Fruit fly (Drosophila melanogaster) whole organism, embryonic: ENCODE data around the gene CG13917.

ENCODE experiments used
- CG10366 ChIP-seq: fragments of 200-800 bp; sonication (Bioruptor generic); IDR thresholded peaks from 2 replicates; pipeline ENCODE4 v1.3.6; 2022; ENCODE audit warnings: missing biosample characterization, missing genetic modification characterization
- CG10431 ChIP-seq: fragments of 200-800 bp; sonication (Bioruptor generic); optimal IDR thresholded peaks from 3 replicates; lab custom pipeline; 2018; ENCODE audit warnings: missing biosample characterization, mild to moderate bottlenecking, missing genetic modification characterization
- CG12299 ChIP-seq: fragments of 200-800 bp; sonication (Bioruptor generic); optimal IDR thresholded peaks from 2 replicates; lab custom pipeline; 2018; ENCODE audit warnings: missing biosample characterization, mild to moderate bottlenecking, missing genetic modification characterization
- CG13287 ChIP-seq: fragments of 200-800 bp; sonication (Bioruptor generic); IDR thresholded peaks from 2 replicates; pipeline ENCODE4 v1.3.6; 2022; ENCODE audit warnings: missing biosample characterization, missing genetic modification characterization; ENCODE audit not compliant: partially characterized antibody
- CG15514 ChIP-seq: fragments of 200-800 bp; sonication (Bioruptor generic); optimal IDR thresholded peaks from 3 replicates; lab custom pipeline; 2017; ENCODE audit warnings: missing biosample characterization, missing genetic modification characterization, mild to moderate bottlenecking, moderate library complexity, missing genetic modification reagents
- CG16813 ChIP-seq: fragments of 200-800 bp; sonication (Bioruptor generic); IDR thresholded peaks from 3 replicates; pipeline ENCODE4 v1.3.6; 2022; ENCODE audit warnings: missing biosample characterization, missing genetic modification characterization; ENCODE audit not compliant: partially characterized antibody
- CG16863 ChIP-seq: fragments of 200-800 bp; sonication (Bioruptor generic); optimal IDR thresholded peaks from 3 replicates; lab custom pipeline; 2016; ENCODE audit warnings: missing biosample characterization, missing genetic modification characterization
- CG18599 ChIP-seq: fragments of 200-800 bp; sonication (Bioruptor generic); optimal IDR thresholded peaks from 3 replicates; lab custom pipeline; 2017; ENCODE audit warnings: missing biosample characterization, missing genetic modification characterization, mild to moderate bottlenecking, moderate library complexity, missing genetic modification reagents
- CG2712 ChIP-seq: fragments of 200-800 bp; optimal IDR thresholded peaks from 3 replicates; lab custom pipeline; 2019; ENCODE audit warnings: missing biosample characterization, mild to moderate bottlenecking, missing genetic modification characterization, moderate library complexity
- CG4360 ChIP-seq: fragments of 200-800 bp; sonication (Bioruptor generic); IDR thresholded peaks from 2 replicates; pipeline ENCODE4 v1.3.6; 2022; ENCODE audit warnings: missing biosample characterization, missing genetic modification characterization
- CG7556 ChIP-seq: fragments of 200-800 bp; sonication (Bioruptor generic); optimal IDR thresholded peaks from 2 replicates; lab custom pipeline; 2017; ENCODE audit warnings: missing biosample characterization, mild to moderate bottlenecking, missing genetic modification characterization
- CG8089 ChIP-seq: fragments of 200-800 bp; sonication (Bioruptor generic); optimal IDR thresholded peaks from 3 replicates; lab custom pipeline; 2016; ENCODE audit warnings: missing biosample characterization, missing genetic modification characterization
- CkIIα-i1 ChIP-seq: fragments of 200-800 bp; sonication (Bioruptor generic); IDR thresholded peaks from 2 replicates; pipeline ENCODE4 v1.3.6; 2022; ENCODE audit warnings: missing biosample characterization, missing genetic modification characterization
- D ChIP-seq, 2 experiments: fragments of 200-800 bp in 1 of 2; fragments of >200 bp in 1 of 2; sonication (Bioruptor generic) in 1 of 2; optimal IDR thresholded peaks; 2 replicates in 1 of 2; 3 replicates in 1 of 2; lab custom pipeline; 2017; ENCODE audit warnings: mild to moderate bottlenecking in 1 of 2, missing biosample characterization in 1 of 2, missing genetic modification characterization in 1 of 2, missing genetic modification reagents in 1 of 2
- Deaf1 ChIP-seq: fragments of 200-800 bp; optimal IDR thresholded peaks from 3 replicates; lab custom pipeline; 2019; ENCODE audit warnings: missing biosample characterization, mild to moderate bottlenecking, missing genetic modification characterization, moderate library complexity
- Dip3 ChIP-seq: fragments of 200-800 bp; sonication (Bioruptor generic); optimal IDR thresholded peaks from 3 replicates; lab custom pipeline; 2016; ENCODE audit warnings: missing biosample characterization, missing genetic modification characterization
- Doc3 ChIP-seq: fragments of 200-800 bp; sonication (Bioruptor generic); IDR thresholded peaks from 3 replicates; pipeline ENCODE4 v1.3.6; 2022; ENCODE audit warnings: missing biosample characterization, missing genetic modification characterization; ENCODE audit not compliant: partially characterized antibody
- Fer1 ChIP-seq: fragments of 200-800 bp; sonication (Bioruptor generic); optimal IDR thresholded peaks from 2 replicates; lab custom pipeline; 2017; ENCODE audit warnings: missing biosample characterization, mild to moderate bottlenecking, missing genetic modification characterization
- HLH4C ChIP-seq: fragments of 200-800 bp; sonication (Bioruptor generic); IDR thresholded peaks from 3 replicates; pipeline ENCODE4 v1.3.6; 2022; ENCODE audit warnings: missing biosample characterization, missing genetic modification characterization; ENCODE audit not compliant: partially characterized antibody
- Jarid2 ChIP-seq: fragments of 200-800 bp; sonication (Bioruptor generic); optimal IDR thresholded peaks from 3 replicates; lab custom pipeline; 2017; ENCODE audit warnings: mild to moderate bottlenecking, missing biosample characterization, missing genetic modification reagents, missing genetic modification characterization
- Mes4 ChIP-seq: fragments of 200-800 bp; sonication (Bioruptor generic); optimal IDR thresholded peaks from 2 replicates; lab custom pipeline; 2016; ENCODE audit warnings: missing biosample characterization, missing genetic modification characterization
- Opbp ChIP-seq: fragments of 200-800 bp; sonication (Bioruptor generic); IDR thresholded peaks from 3 replicates; pipeline ENCODE4 v1.3.6; 2022; ENCODE audit warnings: missing biosample characterization, missing genetic modification characterization; ENCODE audit not compliant: partially characterized antibody
- Ptx1 ChIP-seq: fragments of 200-800 bp; sonication (Bioruptor generic); IDR thresholded peaks from 2 replicates; pipeline ENCODE4 v1.3.6; 2022; ENCODE audit warnings: missing biosample characterization, missing genetic modification characterization
- Spps ChIP-seq: fragments of 200-800 bp; sonication (Bioruptor generic); optimal IDR thresholded peaks from 2 replicates; lab custom pipeline; 2018; ENCODE audit warnings: missing biosample characterization, mild to moderate bottlenecking, missing genetic modification characterization
- Taf1 ChIP-seq: fragments of 200-800 bp; sonication (Bioruptor generic); IDR thresholded peaks from 2 replicates; pipeline ENCODE4 v1.3.6; 2022; ENCODE audit warnings: missing biosample characterization, missing genetic modification characterization
- abd-A ChIP-seq: fragments of 200-800 bp; sonication (Bioruptor generic); optimal IDR thresholded peaks from 3 replicates; lab custom pipeline; 2019; ENCODE audit warnings: missing biosample characterization, mild to moderate bottlenecking, missing genetic modification characterization, moderate library complexity
- ase ChIP-seq: fragments of 200-800 bp; sonication (Bioruptor generic); IDR thresholded peaks from 3 replicates; pipeline ENCODE4 v1.3.6; 2022; ENCODE audit warnings: missing biosample characterization, missing genetic modification characterization
- bigmax ChIP-seq: fragments of 200-800 bp; sonication (Bioruptor generic); optimal IDR thresholded peaks from 2 replicates; lab custom pipeline; 2018; ENCODE audit warnings: missing biosample characterization, mild to moderate bottlenecking, missing genetic modification characterization
- chif ChIP-seq, 2 experiments: fragments of 200-800 bp; sonication (Bioruptor generic); optimal IDR thresholded peaks; 3 replicates each; lab custom pipeline; 2016; ENCODE audit warnings: missing biosample characterization in 2 of 2, missing genetic modification characterization in 2 of 2
- corto ChIP-seq: fragments of 200-800 bp; sonication (Bioruptor generic); optimal IDR thresholded peaks from 2 replicates; lab custom pipeline; 2016; ENCODE audit warnings: missing biosample characterization, mild to moderate bottlenecking, missing genetic modification characterization, moderate library complexity
- crp ChIP-seq, 2 experiments: fragments of 200-800 bp; sonication (Bioruptor generic); optimal IDR thresholded peaks; 2 replicates in 1 of 2; 3 replicates in 1 of 2; lab custom pipeline; 2017; ENCODE audit warnings: missing biosample characterization in 2 of 2, missing genetic modification characterization in 2 of 2, mild to moderate bottlenecking in 1 of 2, moderate library complexity in 1 of 2
- da ChIP-seq: fragments of 200-800 bp; sonication (Bioruptor generic); optimal IDR thresholded peaks from 2 replicates; lab custom pipeline; 2016; ENCODE audit warnings: missing biosample characterization, missing genetic modification characterization
- dpn ChIP-seq, 2 experiments: fragments of 200-800 bp; sonication (Bioruptor generic); optimal IDR thresholded peaks; 3 replicates each; lab custom pipeline; 2016; ENCODE audit warnings: missing biosample characterization in 2 of 2, missing genetic modification characterization in 2 of 2
- dysf ChIP-seq: fragments of 200-800 bp; sonication (Bioruptor generic); IDR thresholded peaks from 3 replicates; pipeline ENCODE4 v1.3.6; 2022; ENCODE audit warnings: missing biosample characterization, missing genetic modification characterization
- emc ChIP-seq: fragments of 200-800 bp; sonication (Bioruptor generic); optimal IDR thresholded peaks from 2 replicates; lab custom pipeline; 2016; ENCODE audit warnings: missing biosample characterization, missing genetic modification characterization
- fd96Cb ChIP-seq: fragments of 200-800 bp; sonication (Bioruptor generic); optimal IDR thresholded peaks from 2 replicates; lab custom pipeline; 2018; ENCODE audit warnings: missing biosample characterization, mild to moderate bottlenecking, missing genetic modification characterization, moderate library complexity
- h ChIP-seq: fragments of >200 bp; optimal IDR thresholded peaks from 2 replicates; lab custom pipeline; 2017
- insv ChIP-seq, 2 experiments: fragments of 200-800 bp; sonication (Bioruptor generic); optimal IDR thresholded peaks; 3 replicates each; lab custom pipeline; 2016 to 2018; ENCODE audit warnings: missing biosample characterization in 2 of 2, missing genetic modification characterization in 2 of 2
- kay ChIP-seq: fragments of 200-800 bp; sonication (Bioruptor generic); optimal IDR thresholded peaks from 2 replicates; lab custom pipeline; 2016; ENCODE audit warnings: missing biosample characterization, missing genetic modification characterization
- nerfin-1 ChIP-seq: fragments of 200-800 bp; sonication (Bioruptor generic); optimal IDR thresholded peaks from 3 replicates; lab custom pipeline; 2019; ENCODE audit warnings: missing biosample characterization, mild to moderate bottlenecking, missing genetic modification characterization, moderate library complexity
- otp ChIP-seq: fragments of 200-800 bp; sonication (Bioruptor generic); IDR thresholded peaks from 3 replicates; pipeline ENCODE4, ENCODE4 v1.3.6; 2022; ENCODE audit warnings: missing biosample characterization, missing genetic modification characterization
- pan ChIP-seq, 4 experiments: fragments of >200 bp in 3 of 4; fragments of 200-800 bp in 1 of 4; sonication (Bioruptor generic) in 1 of 4; optimal IDR thresholded peaks in 3 of 4; IDR thresholded peaks in 1 of 4; 2 replicates each; pipeline versions ENCODE4 v1.3.6 to Lab custom; 2017 to 2022; ENCODE audit warnings: missing biosample characterization in 2 of 4, missing genetic modification characterization in 2 of 4, mixed read lengths in 1 of 4
- peb ChIP-seq: fragments of 200-800 bp; sonication (Bioruptor generic); IDR thresholded peaks from 2 replicates; pipeline ENCODE4 v1.3.6; 2022; ENCODE audit warnings: missing biosample characterization, missing genetic modification characterization
- repo ChIP-seq: fragments of 200-800 bp; sonication (Bioruptor generic); optimal IDR thresholded peaks from 2 replicates; lab custom pipeline; 2016; ENCODE audit warnings: missing biosample characterization, missing genetic modification characterization
- run ChIP-seq: fragments of 200-800 bp; sonication (Bioruptor generic); optimal IDR thresholded peaks from 3 replicates; lab custom pipeline; 2018; ENCODE audit warnings: missing biosample characterization, mild to moderate bottlenecking, missing genetic modification characterization
- trem ChIP-seq: fragments of 200-800 bp; optimal IDR thresholded peaks from 3 replicates; lab custom pipeline; 2019; ENCODE audit warnings: missing biosample characterization, mild to moderate bottlenecking, missing genetic modification characterization, moderate library complexity
- ttk ChIP-seq: fragments of 200-800 bp; sonication (Bioruptor generic); IDR thresholded peaks from 2 replicates; pipeline ENCODE4 v2.1.2; 2022; ENCODE audit warnings: missing biosample characterization, missing genetic modification characterization
- unpg ChIP-seq: fragments of 200-800 bp; sonication (Bioruptor generic); optimal IDR thresholded peaks from 3 replicates; lab custom pipeline; 2018; ENCODE audit warnings: missing biosample characterization, mild to moderate bottlenecking, missing genetic modification characterization, moderate library complexity
- usp ChIP-seq: fragments of >200 bp; optimal IDR thresholded peaks from 2 replicates; lab custom pipeline; 2017; ENCODE audit warnings: missing biosample characterization, missing genetic modification characterization

CG13917 gene

dm6 chr3L:1647276-1647919 lies 70.9 kb downstream of the CG13917 start, which contains the start of the genes CG17249 and Bro:
Gene CG17249 (minus strand): TSS chr3L:1647464.
Gene Bro (plus strand): TSS chr3L:1647869.
- TF ChIP-seq kay (GFP tag; lab: Kevin White, UChicago) (no peak), crp (GFP tag; optimal IDR thresholded peaks at IDR 0.05; lab: Kevin White, UChicago) (peak; percentile 87 to 97), repo (GFP tag; lab: Kevin White, UChicago) (no peak), ase (GFP tag; lab: Robert Waterston, UW) (no peak), Doc3 (GFP tag; lab: Robert Waterston, UW) (0 out of 3 replicates have a peak, but pooled peaks have one; percentile 21), Ptx1 (GFP tag; lab: Robert Waterston, UW) (0 out of 2 replicates have a peak, but pooled peaks have one; percentile 27), peb (GFP tag; lab: Robert Waterston, UW) (no peak), CG2712 (tag; lab: Kevin White, UChicago) (peak; percentile 24), Taf1 (GFP tag; lab: Robert Waterston, UW) (no peak), D (optimal IDR thresholded peaks at IDR 0.05; lab: Kevin White, UChicago) (no peak), D (GFP tag; optimal IDR thresholded peaks at IDR 0.05; lab: Kevin White, UChicago) (no peak), CG16813 (no peak), Spps (tag; lab: Kevin White, UChicago) (no peak), usp (GFP tag; lab: Kevin White, UChicago) (no peak), corto (no peak), Fer1 (peak; percentile 19), CG18599 (GFP tag; lab: Kevin White, UChicago) (no peak), Mes4 (no peak), Jarid2 (no peak), CG15514 (GFP tag; lab: Kevin White, UChicago) (peak; percentile 85), CG4360 (GFP tag; lab: Robert Waterston, UW) (no peak), CG13287 (GFP tag; lab: Robert Waterston, UW) (peak; percentile 51), nerfin-1 (tag; lab: Kevin White, UChicago) (no peak), dpn (GFP tag; optimal IDR thresholded peaks at IDR 0.05; lab: Kevin White, UChicago) (peak; percentile 41 to 64), trem (tag; lab: Kevin White, UChicago) (peak; percentile 46), h (lab: Kevin White, UChicago) (no peak), run (no peak), CkIIα-i1 (GFP tag; lab: Robert Waterston, UW) (no peak), otp (no peak), Opbp (GFP tag; lab: Robert Waterston, UW) (peak; percentile 52; the same call in 1 of the 3 replicates), insv (GFP tag; optimal IDR thresholded peaks at IDR 0.05; lab: Kevin White, UChicago) (no peak), pan (optimal IDR thresholded peaks at IDR 0.05; lab: Kevin White, UChicago) (no peak), pan (GFP tag; optimal IDR thresholded peaks at IDR 0.05 in 1 of 2, IDR thresholded peaks at IDR 0.05 in 1 of 2) (no peak), Dip3 (GFP tag; lab: Kevin White, UChicago) (peak; percentile 45), abd-A (tag; lab: Kevin White, UChicago) (no peak), emc (GFP tag; lab: Kevin White, UChicago) (no peak), CG12299 (tag; lab: Kevin White, UChicago) (no peak), HLH4C (GFP tag; lab: Robert Waterston, UW) (no peak), da (no peak), chif (GFP tag; optimal IDR thresholded peaks at IDR 0.05; lab: Kevin White, UChicago) (no peak), CG16863 (GFP tag; lab: Kevin White, UChicago) (peak; percentile 42), CG7556 (no peak), unpg (GFP tag; lab: Kevin White, UChicago) (no peak), bigmax (GFP tag; lab: Kevin White, UChicago) (no peak), CG8089 (peak; percentile 28), CG10366 (GFP tag; lab: Robert Waterston, UW) (no peak), fd96Cb (tag; lab: Kevin White, UChicago) (no peak), ttk (GFP tag; lab: Robert Waterston, UW) (no peak), Deaf1 (tag; lab: Kevin White, UChicago) (no peak), CG10431 (GFP tag; lab: Kevin White, UChicago) (no peak), dysf (GFP tag; lab: Robert Waterston, UW) (no peak)
